1 fruit fly cellular context compared by ENCODE assay signal in the genomic region with DNA sequence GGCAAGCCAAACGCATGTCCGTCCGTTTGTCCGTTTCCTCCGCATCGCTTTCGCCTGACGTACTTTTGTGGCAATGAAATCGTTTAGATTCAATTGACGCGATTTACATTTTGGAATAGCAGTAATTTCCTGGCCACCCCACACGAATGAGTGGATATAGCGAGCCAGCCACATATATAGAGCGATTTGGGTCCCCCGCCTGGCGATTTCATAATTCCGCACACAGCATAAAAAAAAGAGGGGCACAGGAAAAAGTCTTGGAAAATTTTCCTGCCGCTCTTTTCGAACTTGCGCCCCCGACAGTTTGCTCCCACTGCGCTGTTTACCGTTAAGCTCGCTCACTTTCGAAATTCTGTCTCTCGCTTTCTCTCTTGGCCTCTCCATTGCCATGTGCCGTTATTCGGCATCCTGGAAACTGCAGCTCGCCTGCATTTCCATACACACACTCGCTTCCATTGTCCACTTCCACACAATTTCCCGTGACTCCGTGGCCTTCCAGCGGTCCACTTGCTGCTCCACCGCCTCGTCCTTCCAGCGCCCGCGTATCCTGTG.
TF ChIP-seq lines count a peak whose summit lies in the region.

No protein-coding gene starts in this region.

TF ChIP-seq in whole organism, embryonic, 481 proteins besides CTCF, POLR2A, EP300 and RAD21 (continued from another document):
- TF ChIP-seq CG43689 (GFP tag; IDR thresholded peaks at IDR 0.05; lab: Robert Waterston, UW) (no peak), CG3838 (GFP tag; optimal IDR thresholded peaks at IDR 0.05; lab: Kevin White, UChicago) (no peak), bbx (GFP tag; IDR thresholded peaks at IDR 0.05; lab: Robert Waterston, UW; ENCODE audit: partially characterized antibody) (peak; percentile 34; the same call in 1 of the 2 replicates), ERR (GFP tag; optimal IDR thresholded peaks at IDR 0.05; lab: Kevin White, UChicago) (no peak), crol (GFP tag; IDR thresholded peaks at IDR 0.05; lab: Robert Waterston, UW) (0 out of 2 replicates have a peak, but pooled peaks have one; percentile 25), wdn (GFP tag; IDR thresholded peaks at IDR 0.05; lab: Robert Waterston, UW) (no peak), nerfin-1 (tag; optimal IDR thresholded peaks at IDR 0.05; lab: Kevin White, UChicago) (peak; percentile 64), CG10654 (GFP tag; optimal IDR thresholded peaks at IDR 0.05; lab: Kevin White, UChicago) (no peak), Dbx (GFP tag; IDR thresholded peaks at IDR 0.05; lab: Robert Waterston, UW) (0 out of 3 replicates have a peak, but pooled peaks have one; percentile 26), chm (GFP tag; IDR thresholded peaks at IDR 0.05; lab: Robert Waterston, UW) (0 out of 2 replicates have a peak, but pooled peaks have one; percentile 30), Neu2 (GFP tag; optimal IDR thresholded peaks at IDR 0.05; lab: Kevin White, UChicago; ENCODE audit: borderline replicate concordance) (no peak)
